Worm (Caenorhabditis elegans) whole organism, midembryonic: ENCODE measurements around the gene ule-3.

Source experiments
- med-1 ChIP-seq: sonication (generic microtip); optimal IDR thresholded peaks from 2 replicates; lab custom pipeline; 2017; ENCODE audit warnings: missing genetic modification characterization, mild to moderate bottlenecking, missing compliant biosample characterization, antibody characterized with exemption, missing genetic modification reagents; ENCODE audit not compliant: insufficient read depth
- tab-1 ChIP-seq: fragments of 200-800 bp; sonication (Bioruptor generic); IDR thresholded peaks from 2 replicates; pipeline ENCODE4 v1.3.6; 2022; ENCODE audit warnings: missing genetic modification characterization, missing compliant biosample characterization
- ztf-23 ChIP-seq: fragments of 200-800 bp; sonication (Bioruptor generic); IDR thresholded peaks from 2 replicates; pipeline ENCODE4 v1.3.6; 2022; ENCODE audit warnings: missing genetic modification reagents, missing genetic modification characterization, missing compliant biosample characterization

DNA sequence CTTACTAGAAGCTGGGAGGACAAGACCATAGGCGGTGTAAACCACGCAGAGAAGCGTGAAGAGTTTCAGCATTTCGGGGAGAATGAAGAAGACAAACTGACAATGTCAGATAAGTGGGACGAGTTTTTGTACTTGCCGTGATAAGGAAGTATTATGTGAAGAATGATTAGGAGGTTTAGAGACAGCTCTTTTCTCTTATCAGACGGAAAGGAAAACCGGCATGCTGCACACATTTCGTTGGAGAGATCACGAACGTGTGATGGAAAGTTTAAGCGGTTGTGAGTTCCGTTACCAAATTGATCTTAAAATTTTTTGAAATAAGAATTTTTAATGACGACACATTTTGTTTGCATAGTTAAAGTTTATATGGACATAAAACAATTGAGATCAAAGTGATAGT lies 43.0 kb upstream of the ule-3 start, which contains the start of gene F28H7.3:
- TF ChIP-seq ztf-23 (GFP tag; lab: Robert Waterston, UW) (no peak), med-1 (GFP tag; lab: Kevin White, UChicago) (no peak), tab-1 (GFP tag; lab: Robert Waterston, UW) (no peak)
